Worm (Caenorhabditis elegans) whole organism, L1 larva: ENCODE data around the gene dnbp-1.

ENCODE experiments used
- C34B4.2 ChIP-seq: sonication (generic microtip); optimal IDR thresholded peaks from 2 replicates; lab custom pipeline; 2017; ENCODE audit warnings: mild to moderate bottlenecking, missing genetic modification characterization, missing compliant biosample characterization
- F16B12.6 ChIP-seq: fragments of 150-350 bp; optimal IDR thresholded peaks from 2 replicates; lab custom pipeline; 2014; ENCODE audit warnings: missing biosample characterization, missing genetic modification characterization
- aly-2 ChIP-seq: fragments of 150-350 bp; optimal IDR thresholded peaks from 2 replicates; lab custom pipeline; 2014; ENCODE audit warnings: missing biosample characterization, missing genetic modification characterization
- ceh-8 ChIP-seq: fragments of 200-800 bp; sonication (Bioruptor generic); optimal IDR thresholded peaks from 2 replicates; lab custom pipeline; 2018; ENCODE audit warnings: mild to moderate bottlenecking, missing genetic modification characterization, moderate library complexity, missing compliant biosample characterization
- ceh-88 ChIP-seq: fragments of 200-800 bp; sonication (Bioruptor generic); IDR thresholded peaks from 2 replicates; pipeline ENCODE4 v1.3.6; 2022; ENCODE audit warnings: missing genetic modification characterization, missing compliant biosample characterization
- ceh-90 ChIP-seq: sonication (generic microtip); optimal IDR thresholded peaks from 2 replicates; lab custom pipeline; 2016; ENCODE audit warnings: missing genetic modification characterization, missing compliant biosample characterization
- dsc-1 ChIP-seq: sonication (generic microtip); optimal IDR thresholded peaks from 2 replicates; lab custom pipeline; 2016; ENCODE audit warnings: mild to moderate bottlenecking, missing genetic modification characterization, missing compliant biosample characterization
- efl-1 ChIP-seq, 4 experiments: fragments of 150-350 bp; optimal IDR thresholded peaks in 3 of 4; peaks in 1 of 4; 1 replicate in 1 of 4; 2 replicates in 3 of 4; lab custom pipeline; 2014; ENCODE audit warnings: missing biosample characterization in 2 of 4, missing genetic modification characterization in 2 of 4, missing genetic modification reagents in 2 of 4
- elt-3 ChIP-seq, 6 experiments: fragments of 150-350 bp in 1 of 6; sonication (generic microtip); optimal IDR thresholded peaks; 2 replicates each; lab custom pipeline; 2017 to 2018; ENCODE audit warnings: missing biosample characterization in 6 of 6, missing genetic modification characterization in 6 of 6, inconsistent platforms in 1 of 6
- fkh-10 ChIP-seq: sonication (generic microtip); optimal IDR thresholded peaks from 2 replicates; lab custom pipeline; 2017; ENCODE audit warnings: missing biosample characterization, missing genetic modification reagents, missing genetic modification characterization
- fkh-4 ChIP-seq: sonication (generic microtip); optimal IDR thresholded peaks from 2 replicates; lab custom pipeline; 2016; ENCODE audit warnings: missing compliant biosample characterization, missing genetic modification characterization, borderline replicate concordance
- fkh-8 ChIP-seq: sonication (generic microtip); optimal IDR thresholded peaks from 2 replicates; lab custom pipeline; 2016; ENCODE audit warnings: mild to moderate bottlenecking, missing genetic modification characterization, missing compliant biosample characterization
- hlh-17 ChIP-seq: fragments of 200-800 bp; sonication (Bioruptor generic); optimal IDR thresholded peaks from 2 replicates; lab custom pipeline; 2018; ENCODE audit warnings: missing genetic modification characterization, mild to moderate bottlenecking, missing compliant biosample characterization, moderate library complexity, borderline replicate concordance
- hlh-4 ChIP-seq: sonication (generic microtip); optimal IDR thresholded peaks from 2 replicates; lab custom pipeline; 2016; ENCODE audit warnings: mild to moderate bottlenecking, missing genetic modification characterization, missing compliant biosample characterization
- irx-1 ChIP-seq: sonication (generic microtip); optimal IDR thresholded peaks from 2 replicates; lab custom pipeline; 2016; ENCODE audit warnings: missing genetic modification characterization, missing compliant biosample characterization
- isw-1 ChIP-seq: fragments of 200-800 bp; sonication (Bioruptor generic); IDR thresholded peaks from 2 replicates; pipeline ENCODE4 v1.3.6; 2022; ENCODE audit warnings: missing genetic modification characterization, missing compliant biosample characterization
- lin-14 ChIP-seq: fragments of 200-800 bp; sonication (Bioruptor generic); optimal IDR thresholded peaks from 2 replicates; lab custom pipeline; 2018; ENCODE audit warnings: mild to moderate bottlenecking, missing genetic modification characterization, moderate library complexity, missing compliant biosample characterization
- mef-2 ChIP-seq: fragments of 150-350 bp; optimal IDR thresholded peaks from 2 replicates; lab custom pipeline; 2014; ENCODE audit warnings: missing biosample characterization, missing genetic modification characterization
- nhr-11 ChIP-seq: fragments of 150-350 bp; optimal IDR thresholded peaks from 2 replicates; lab custom pipeline; 2014; ENCODE audit warnings: missing biosample characterization, missing genetic modification characterization
- nhr-19 ChIP-seq: fragments of 200-800 bp; sonication (Bioruptor generic); conservative IDR thresholded peaks from 2 replicates; pipeline ENCODE4 v1.3.6; 2022; ENCODE audit warnings: missing genetic modification characterization, missing compliant biosample characterization
- nhr-20 ChIP-seq: sonication (generic microtip); optimal IDR thresholded peaks from 2 replicates; lab custom pipeline; 2016; ENCODE audit warnings: mild to moderate bottlenecking, missing genetic modification characterization, missing compliant biosample characterization
- nhr-84 ChIP-seq: sonication (generic microtip); optimal IDR thresholded peaks from 2 replicates; lab custom pipeline; 2017; ENCODE audit warnings: missing biosample characterization, missing genetic modification characterization
- nhr-85 ChIP-seq: sonication (generic microtip); peaks from one replicate; lab custom pipeline; 2016; ENCODE audit warnings: missing genetic modification characterization, inconsistent platforms, missing compliant biosample characterization
- nhr-90 ChIP-seq: sonication (generic microtip); optimal IDR thresholded peaks from 2 replicates; lab custom pipeline; 2016; ENCODE audit warnings: mild to moderate bottlenecking, missing genetic modification characterization, missing compliant biosample characterization; ENCODE audit not compliant: poor library complexity
- pax-3 ChIP-seq: fragments of 200-800 bp; sonication (Bioruptor generic); optimal IDR thresholded peaks from 2 replicates; lab custom pipeline; 2018; ENCODE audit warnings: mild to moderate bottlenecking, missing genetic modification characterization, moderate library complexity, missing compliant biosample characterization
- pqm-1 ChIP-seq: sonication (generic microtip); optimal IDR thresholded peaks from 3 replicates; lab custom pipeline; 2017; ENCODE audit warnings: missing biosample characterization, missing genetic modification characterization
- snpc-4 ChIP-seq: fragments of 150-350 bp; optimal IDR thresholded peaks from 2 replicates; lab custom pipeline; 2014; ENCODE audit warnings: missing biosample characterization, missing genetic modification characterization
- snu-23 ChIP-seq: sonication (generic microtip); optimal IDR thresholded peaks from 2 replicates; lab custom pipeline; 2016; ENCODE audit warnings: missing genetic modification characterization, missing compliant biosample characterization
- sup-37 ChIP-seq: fragments of 200-800 bp; sonication (Bioruptor generic); optimal IDR thresholded peaks from 2 replicates; lab custom pipeline; 2018; ENCODE audit warnings: mild to moderate bottlenecking, missing genetic modification characterization, missing compliant biosample characterization
- tbx-2 ChIP-seq: sonication (generic microtip); optimal IDR thresholded peaks from 2 replicates; lab custom pipeline; 2016; ENCODE audit warnings: missing genetic modification characterization, missing compliant biosample characterization
- unc-130 ChIP-seq: fragments of 150-350 bp; optimal IDR thresholded peaks from 2 replicates; lab custom pipeline; 2017; ENCODE audit warnings: missing biosample characterization, missing genetic modification characterization, inconsistent platforms
- unc-62 ChIP-seq: fragments of 150-350 bp; optimal IDR thresholded peaks from 2 replicates; lab custom pipeline; 2014; ENCODE audit warnings: missing biosample characterization, missing genetic modification reagents, missing genetic modification characterization
- unc-86 ChIP-seq: sonication (generic microtip); optimal IDR thresholded peaks from 2 replicates; lab custom pipeline; 2016; ENCODE audit warnings: missing genetic modification characterization, missing compliant biosample characterization
- xbp-1 ChIP-seq: sonication (generic microtip); optimal IDR thresholded peaks from 2 replicates; lab custom pipeline; 2016; ENCODE audit warnings: missing genetic modification characterization, missing compliant biosample characterization
- zag-1 ChIP-seq: fragments of 150-350 bp; optimal IDR thresholded peaks from 2 replicates; lab custom pipeline; 2014; ENCODE audit warnings: missing biosample characterization, missing genetic modification characterization
- ztf-11 ChIP-seq, 2 experiments: sonication (generic microtip); optimal IDR thresholded peaks; 2 replicates each; lab custom pipeline; 2016 to 2017; ENCODE audit warnings: missing genetic modification characterization in 2 of 2, missing biosample characterization in 1 of 2, missing compliant biosample characterization in 1 of 2
- ztf-4 ChIP-seq: fragments of 150-350 bp; optimal IDR thresholded peaks from 2 replicates; lab custom pipeline; 2014; ENCODE audit warnings: missing biosample characterization, missing genetic modification characterization

dnbp-1 gene

ce11 chrIV:13985705-13986104 lies 6.1 kb upstream of the dnbp-1 start, which contains the start of gene tor-1:
Gene tor-1 (minus strand): TSS chrIV:13985805.
- TF ChIP-seq snu-23 (no peak), efl-1 (optimal IDR thresholded peaks at IDR 0.05; lab: Kevin White, UChicago) (no peak), efl-1 (GFP tag; optimal IDR thresholded peaks at IDR 0.05 in 1 of 2; lab: Kevin White, UChicago) (no peak), snpc-4 (tag; lab: Kevin White, UChicago) (no peak), tbx-2 (tag; lab: Kevin White, UChicago) (no peak), aly-2 (tag; lab: Kevin White, UChicago) (no peak)

- TF ChIP-seq unc-130 (tag; lab: Kevin White, UChicago) (no peak), sup-37 (GFP tag; lab: Kevin White, UChicago) (no peak), nhr-90 (tag; lab: Kevin White, UChicago) (no peak), F16B12.6 (tag; lab: Kevin White, UChicago) (no peak), ztf-11 (tag; optimal IDR thresholded peaks at IDR 0.05; lab: Kevin White, UChicago) (no peak), hlh-17 (GFP tag; lab: Kevin White, UChicago) (no peak), unc-86 (tag; lab: Kevin White, UChicago) (no peak)
Observed at ce11 chrIV:13984041-13984440, 4.4 kb upstream of the dnbp-1 start, which contains the start of gene tor-2. Gene tor-2 (minus strand): TSS chrIV:13984141.

- TF ChIP-seq nhr-19 (GFP tag; lab: Robert Waterston, UW) = no peak
- no peak for TF ChIP-seq mef-2 (tag; lab: Kevin White, UChicago)
- no peak for TF ChIP-seq hlh-4 (tag; lab: Kevin White, UChicago)
- no peak for TF ChIP-seq sup-37 (GFP tag; lab: Kevin White, UChicago)
- no peak for TF ChIP-seq ceh-88 (GFP tag; lab: Robert Waterston, UW)
- no peak for TF ChIP-seq F16B12.6 (tag; lab: Kevin White, UChicago)
- no peak for TF ChIP-seq ceh-90
- TF ChIP-seq lin-14 = no peak
- TF ChIP-seq zag-1 = no peak
- TF ChIP-seq elt-3 (tag; optimal IDR thresholded peaks at IDR 0.05; lab: Kevin White, UChicago) = no peak
- no peak for TF ChIP-seq snpc-4 (tag; lab: Kevin White, UChicago)
- TF ChIP-seq tbx-2 (tag; lab: Kevin White, UChicago) = no peak
- TF ChIP-seq nhr-84 = no peak
Observed at ce11 chrIV:13982425-13982824, 2.8 kb upstream of the dnbp-1 start, which contains the start of gene gei-18. Gene gei-18 (minus strand): TSS chrIV:13982525.

- no peak for TF ChIP-seq sup-37 (GFP tag; lab: Kevin White, UChicago)
- no peak for TF ChIP-seq hlh-17 (GFP tag; lab: Kevin White, UChicago)
- TF ChIP-seq fkh-8 (tag; lab: Kevin White, UChicago) = no peak
- no peak for TF ChIP-seq xbp-1
- TF ChIP-seq fkh-4 = no peak
- no peak for TF ChIP-seq ceh-8
- TF ChIP-seq zag-1 = no peak
- no peak for TF ChIP-seq C34B4.2
- TF ChIP-seq ztf-4 = no peak
- TF ChIP-seq unc-62 = no peak
- no peak for TF ChIP-seq fkh-10 (GFP tag; lab: Kevin White, UChicago)
- no peak for TF ChIP-seq nhr-90 (tag; lab: Kevin White, UChicago)
- TF ChIP-seq pqm-1 (tag; lab: Kevin White, UChicago) = no peak
- TF ChIP-seq isw-1 (GFP tag; lab: Robert Waterston, UW) = no peak
- no peak for TF ChIP-seq nhr-20
- TF ChIP-seq nhr-11 (tag; lab: Kevin White, UChicago) = no peak
- TF ChIP-seq nhr-84 = no peak
- TF ChIP-seq pax-3 = no peak
- TF ChIP-seq ceh-90 = no peak
Observed at ce11 chrIV:13954578-13954977, 25.1 kb downstream of the dnbp-1 start.

- TF ChIP-seq nhr-85 (tag; lab: Kevin White, UChicago) (no peak), nhr-90 (tag; lab: Kevin White, UChicago) (no peak), ceh-90 (no peak), irx-1 (no peak), dsc-1 (no peak)
Observed at ce11 chrIV:13953974-13954373, 25.7 kb downstream of the dnbp-1 start.
